Worm (Caenorhabditis elegans) whole organism, L1 larva: ENCODE results near the gene fzy-1.

ENCODE experiments used
- aly-2 ChIP-seq: fragments of 150-350 bp; optimal IDR thresholded peaks from 2 replicates; lab custom pipeline; 2014; ENCODE audit warnings: missing biosample characterization, missing genetic modification characterization
- ama-1 ChIP-seq: fragments of 150-350 bp; optimal IDR thresholded peaks from 2 replicates; lab custom pipeline; 2014
- fos-1 ChIP-seq: fragments of 150-350 bp; optimal IDR thresholded peaks from 2 replicates; lab custom pipeline; 2014; ENCODE audit warnings: missing biosample characterization, missing genetic modification characterization
- lsy-2 ChIP-seq, 2 experiments: fragments of 150-350 bp; optimal IDR thresholded peaks; 2 replicates each; lab custom pipeline; 2014; ENCODE audit warnings: missing biosample characterization in 2 of 2, missing genetic modification characterization in 2 of 2
- nhr-237 ChIP-seq: fragments of 150-350 bp; optimal IDR thresholded peaks from 2 replicates; lab custom pipeline; 2014; ENCODE audit warnings: missing biosample characterization, missing genetic modification characterization
- pqm-1 ChIP-seq: sonication (generic microtip); optimal IDR thresholded peaks from 3 replicates; lab custom pipeline; 2017; ENCODE audit warnings: missing biosample characterization, missing genetic modification characterization
- rnt-1 ChIP-seq: sonication (generic microtip); optimal IDR thresholded peaks from 2 replicates; lab custom pipeline; 2016; ENCODE audit warnings: mild to moderate bottlenecking, missing genetic modification characterization, moderate library complexity, missing compliant biosample characterization
- tbx-2 ChIP-seq: sonication (generic microtip); optimal IDR thresholded peaks from 2 replicates; lab custom pipeline; 2016; ENCODE audit warnings: missing genetic modification characterization, missing compliant biosample characterization
- unc-62 ChIP-seq: fragments of 150-350 bp; optimal IDR thresholded peaks from 2 replicates; lab custom pipeline; 2014; ENCODE audit warnings: missing biosample characterization, missing genetic modification reagents, missing genetic modification characterization
- unc-86 ChIP-seq: sonication (generic microtip); optimal IDR thresholded peaks from 2 replicates; lab custom pipeline; 2016; ENCODE audit warnings: missing genetic modification characterization, missing compliant biosample characterization
- vab-15 ChIP-seq: sonication (generic microtip); optimal IDR thresholded peaks from 2 replicates; lab custom pipeline; 2017; ENCODE audit warnings: missing genotype, mild to moderate bottlenecking, missing genetic modification characterization, missing compliant biosample characterization

DNA sequence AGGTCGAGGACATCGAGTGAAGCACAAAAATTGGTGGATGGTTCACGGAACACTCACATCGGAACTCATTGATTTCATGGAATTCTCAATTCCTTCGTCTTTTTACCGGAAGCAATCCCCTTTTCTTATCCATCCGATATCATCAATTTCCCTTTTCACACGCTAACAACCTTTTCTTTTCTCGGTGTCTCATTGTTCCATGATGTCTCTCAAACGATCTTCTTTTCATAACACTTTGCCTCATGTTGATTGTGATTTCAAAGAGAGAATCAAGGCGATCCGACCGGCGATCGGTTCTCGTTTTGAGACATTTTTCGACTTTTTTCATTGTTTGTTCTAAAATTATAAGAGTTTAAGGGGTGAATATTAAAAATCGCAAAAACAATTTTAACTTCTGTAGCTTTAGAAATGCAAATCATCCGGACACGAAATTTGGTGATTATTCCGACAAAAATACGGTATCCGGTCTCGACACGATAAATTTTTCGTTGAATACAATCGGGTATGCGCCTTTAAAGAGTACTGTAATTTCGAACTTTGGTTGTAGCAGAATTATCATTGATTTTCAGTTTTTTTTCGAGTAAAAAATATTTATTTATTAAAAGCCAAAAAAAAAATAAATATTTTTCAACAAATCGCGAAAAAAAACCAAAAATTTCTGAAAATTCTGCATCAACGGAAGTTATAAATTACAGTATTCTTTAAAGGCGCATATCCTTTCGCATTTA is 41.7 kb upstream of the fzy-1 start:
- TF ChIP-seq ama-1 (no peak), lsy-2 (tag; optimal IDR thresholded peaks at IDR 0.05; lab: Kevin White, UChicago) (no peak), unc-62 (GFP tag; lab: Kevin White, UChicago) (no peak), aly-2 (no peak), unc-86 (tag; lab: Kevin White, UChicago) (no peak), tbx-2 (tag; lab: Kevin White, UChicago) (no peak), rnt-1 (tag; lab: Kevin White, UChicago) (no peak), nhr-237 (tag; lab: Kevin White, UChicago) (no peak), vab-15 (tag; lab: Kevin White, UChicago) (no peak), pqm-1 (no peak), fos-1 (tag; lab: Kevin White, UChicago) (no peak)
